Worm (Caenorhabditis elegans): ENCODE data around the gene ZC15.10.

DNA sequence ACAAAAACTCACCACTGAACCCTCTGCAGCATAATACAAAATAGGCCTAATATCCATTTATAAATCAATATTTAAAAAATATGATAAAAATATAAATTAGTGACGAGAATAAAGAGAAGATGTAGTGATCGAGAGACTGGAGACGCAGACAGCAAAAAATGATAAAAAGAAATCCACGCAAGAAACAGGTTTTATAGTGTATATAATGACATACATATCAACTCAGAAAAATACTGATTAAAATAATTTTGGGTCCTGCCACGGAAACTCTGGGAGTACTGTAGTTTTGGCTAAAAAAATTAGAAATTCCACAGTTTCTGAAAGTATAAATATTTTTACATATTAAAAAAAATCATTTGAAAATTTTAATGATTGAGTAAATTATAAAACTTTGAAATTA is 21.2 kb upstream of the ZC15.10 start, which contains the start of gene mlt-4:
- TF ChIP-seq unc-62 (GFP tag; optimal IDR thresholded peaks at IDR 0.05) (no peak), unc-39 (tag; optimal IDR thresholded peaks at IDR 0.05) (no peak), mdl-1 (tag; optimal IDR thresholded peaks at IDR 0.05) (no peak), sma-3 (GFP tag; optimal IDR thresholded peaks at IDR 0.05) (no peak), skn-1 (tag; optimal IDR thresholded peaks at IDR 0.05) (no peak), ama-1 (optimal IDR thresholded peaks at IDR 0.05) (no peak), elt-3 (tag; optimal IDR thresholded peaks at IDR 0.05) (no peak), snpc-4 (tag; optimal IDR thresholded peaks at IDR 0.05) (no peak), egl-27 (tag; optimal IDR thresholded peaks at IDR 0.05) (no peak), ztf-4 (tag; optimal IDR thresholded peaks at IDR 0.05) (no peak), C34F6.9 (tag; optimal IDR thresholded peaks at IDR 0.05) (no peak), R02D3.7 (tag; optimal IDR thresholded peaks at IDR 0.05) (no peak), nhr-237 (tag; optimal IDR thresholded peaks at IDR 0.05) (no peak), lin-11 (tag; optimal IDR thresholded peaks at IDR 0.05) (no peak)

Measured in whole organism, L2 larva.